Fruit fly (Drosophila melanogaster): ENCODE data around the gene CG7606.

- TF ChIP-seq psq (optimal IDR thresholded peaks at IDR 0.05) (no peak), Dll (optimal IDR thresholded peaks at IDR 0.05) (no peak)
These were observed 16.3 kb downstream of the CG7606 start, which contains the start of gene CG34281 for dm6 chr3R:17612587-17612986.
